Fruit fly (Drosophila melanogaster) whole organism, prepupa: ENCODE data around the gene ncd.

ENCODE experiments used
- CG11762 ChIP-seq: fragments of 200-800 bp; sonication (Bioruptor generic); optimal IDR thresholded peaks from 3 replicates; lab custom pipeline; 2016; ENCODE audit warnings: missing biosample characterization, missing genetic modification characterization; ENCODE audit not compliant: insufficient read depth
- CG3032 ChIP-seq: fragments of 200-800 bp; optimal IDR thresholded peaks from 2 replicates; lab custom pipeline; 2019; ENCODE audit warnings: missing biosample characterization, mild to moderate bottlenecking, missing genetic modification characterization, moderate library complexity
- CG7368 ChIP-seq: fragments of 200-800 bp; sonication (Bioruptor generic); optimal IDR thresholded peaks from 3 replicates; lab custom pipeline; 2016; ENCODE audit warnings: missing biosample characterization, missing genetic modification characterization
- CG8632 ChIP-seq: fragments of 200-800 bp; sonication (Bioruptor generic); optimal IDR thresholded peaks from 3 replicates; lab custom pipeline; 2016; ENCODE audit warnings: missing biosample characterization, missing genetic modification characterization
- CG9139 ChIP-seq: fragments of 200-800 bp; sonication (Bioruptor generic); optimal IDR thresholded peaks from 3 replicates; lab custom pipeline; 2017; ENCODE audit warnings: missing biosample characterization, mild to moderate bottlenecking, missing genetic modification characterization
- Eip78C ChIP-seq: fragments of 200-800 bp; sonication (Bioruptor generic); peaks from one replicate; lab custom pipeline; 2016; ENCODE audit warnings: missing biosample characterization, missing genetic modification characterization
- Gug ChIP-seq: fragments of 200-800 bp; sonication (Bioruptor generic); IDR thresholded peaks from 2 replicates; pipeline ENCODE4 v1.3.6; 2022; ENCODE audit warnings: missing biosample characterization, missing genetic modification characterization
- Lpt ChIP-seq: fragments of 200-800 bp; sonication (Bioruptor generic); optimal IDR thresholded peaks from 3 replicates; lab custom pipeline; 2016; ENCODE audit warnings: missing biosample characterization, missing genetic modification characterization
- Met ChIP-seq: fragments of 200-800 bp; sonication (Bioruptor generic); optimal IDR thresholded peaks from 3 replicates; lab custom pipeline; 2016; ENCODE audit warnings: missing biosample characterization, missing genetic modification characterization
- fd59A ChIP-seq: fragments of 200-800 bp; sonication (Bioruptor generic); optimal IDR thresholded peaks from 2 replicates; lab custom pipeline; 2017; ENCODE audit warnings: missing biosample characterization, mild to moderate bottlenecking, missing genetic modification characterization, missing genetic modification reagents
- pdm3 ChIP-seq: fragments of 200-800 bp; sonication (Bioruptor generic); optimal IDR thresholded peaks from 3 replicates; lab custom pipeline; 2016; ENCODE audit warnings: missing biosample characterization, missing genetic modification characterization
- ss ChIP-seq, 2 experiments: fragments of 200-800 bp; sonication (Bioruptor generic); optimal IDR thresholded peaks; 2 replicates in 1 of 2; 3 replicates in 1 of 2; lab custom pipeline; 2017 to 2018; ENCODE audit warnings: mild to moderate bottlenecking in 2 of 2, missing biosample characterization in 2 of 2, missing genetic modification characterization in 2 of 2, moderate library complexity in 1 of 2
- svp ChIP-seq: fragments of 200-800 bp; sonication (Bioruptor generic); peaks from one replicate; lab custom pipeline; 2016; ENCODE audit warnings: missing biosample characterization, missing genetic modification characterization

DNA sequence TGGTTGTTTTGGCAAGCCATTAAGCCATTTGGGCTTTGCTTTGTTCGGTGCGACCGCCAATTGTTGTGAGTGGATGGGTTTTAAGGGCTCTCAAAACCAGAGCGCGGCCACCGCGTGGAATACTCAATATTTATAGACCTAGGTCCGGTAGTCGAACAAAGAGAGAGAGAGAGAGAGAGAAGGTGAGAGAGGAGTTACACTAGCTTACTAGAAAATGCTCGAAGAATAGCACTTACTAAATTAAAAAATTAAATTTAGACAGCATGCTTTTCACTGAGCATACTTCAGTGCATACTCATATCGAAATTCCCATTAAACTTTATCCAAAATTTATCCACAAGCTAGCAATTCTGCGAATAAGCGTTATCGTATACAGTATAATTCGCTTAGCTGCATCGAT is 46.9 kb downstream of the ncd start:
- TF ChIP-seq CG7368 (GFP tag; lab: Kevin White, UChicago) (no peak), fd59A (GFP tag; lab: Kevin White, UChicago) (no peak), CG9139 (GFP tag; lab: Kevin White, UChicago) (no peak), Eip78C (GFP tag; lab: Kevin White, UChicago) (no peak), CG11762 (no peak), pdm3 (GFP tag; lab: Kevin White, UChicago) (no peak), CG3032 (tag; lab: Kevin White, UChicago) (peak; percentile 2), Gug (GFP tag; lab: Robert Waterston, UW) (no peak), svp (GFP tag; lab: Kevin White, UChicago) (no peak), CG8632 (no peak), Lpt (no peak), Met (GFP tag; lab: Kevin White, UChicago) (no peak), ss (GFP tag; optimal IDR thresholded peaks at IDR 0.05; lab: Kevin White, UChicago) (no peak)
